Worm (Caenorhabditis elegans) whole organism, late embryonic: Measurements from ENCODE around the gene nlp-60.

Experiments
- F13H6.1 ChIP-seq: sonication (generic microtip); optimal IDR thresholded peaks from 2 replicates; lab custom pipeline; 2016; ENCODE audit warnings: missing genetic modification characterization, missing compliant biosample characterization
- K09A11.1 ChIP-seq: sonication (generic microtip); optimal IDR thresholded peaks from 2 replicates; lab custom pipeline; 2017; ENCODE audit warnings: antibody characterized with exemption, mild to moderate bottlenecking, missing genetic modification characterization, missing compliant biosample characterization; ENCODE audit not compliant: insufficient read depth
- ama-1 ChIP-seq: fragments of 150-350 bp; optimal IDR thresholded peaks from 2 replicates; lab custom pipeline; 2014
- ceh-18 ChIP-seq: sonication (generic microtip); optimal IDR thresholded peaks from 2 replicates; lab custom pipeline; 2016; ENCODE audit warnings: missing genetic modification characterization, missing compliant biosample characterization
- ceh-30 ChIP-seq: fragments of 150-350 bp; optimal IDR thresholded peaks from 2 replicates; lab custom pipeline; 2014; ENCODE audit warnings: missing biosample characterization, missing genetic modification characterization
- ceh-48 ChIP-seq: sonication (generic microtip); optimal IDR thresholded peaks from 2 replicates; lab custom pipeline; 2016; ENCODE audit warnings: missing genetic modification characterization, inconsistent platforms, missing compliant biosample characterization
- che-1 ChIP-seq: sonication (generic microtip); optimal IDR thresholded peaks from 2 replicates; lab custom pipeline; 2016; ENCODE audit warnings: mild to moderate bottlenecking, missing genetic modification characterization, missing compliant biosample characterization
- elt-2 ChIP-seq: sonication (generic microtip); optimal IDR thresholded peaks from 2 replicates; lab custom pipeline; 2016; ENCODE audit warnings: missing genetic modification reagents, missing genetic modification characterization, missing compliant biosample characterization
- fax-1 ChIP-seq: sonication (generic microtip); optimal IDR thresholded peaks from 2 replicates; lab custom pipeline; 2016; ENCODE audit warnings: missing genotype, missing genetic modification characterization, missing compliant biosample characterization
- mec-3 ChIP-seq: sonication (generic microtip); optimal IDR thresholded peaks from 2 replicates; lab custom pipeline; 2016; ENCODE audit warnings: borderline replicate concordance, missing genetic modification characterization, missing compliant biosample characterization
- pqm-1 ChIP-seq: sonication (generic microtip); optimal IDR thresholded peaks from 2 replicates; lab custom pipeline; 2016; ENCODE audit warnings: missing genetic modification characterization, missing compliant biosample characterization
- ztf-16 ChIP-seq: sonication (generic microtip); optimal IDR thresholded peaks from 2 replicates; lab custom pipeline; 2017; ENCODE audit warnings: missing genetic modification characterization, missing compliant biosample characterization

DNA sequence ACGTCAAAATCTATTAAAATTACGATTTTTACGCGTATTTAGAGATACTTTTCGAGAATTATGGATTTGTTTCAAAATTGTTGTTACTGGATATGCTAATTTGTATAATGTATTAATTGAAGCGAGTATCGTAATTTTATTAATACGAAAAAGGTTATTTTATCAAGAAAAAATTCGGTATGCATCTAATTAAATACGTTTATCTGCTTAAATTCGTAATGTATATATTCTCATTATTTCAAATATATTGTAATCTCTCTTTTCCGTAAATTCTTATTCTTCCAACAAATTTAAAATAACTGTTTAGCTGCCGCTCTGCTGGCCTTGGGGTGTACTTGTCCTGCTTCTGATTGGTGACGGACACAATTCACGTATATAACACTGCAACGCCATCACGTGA, 48.1 kb downstream of the nlp-60 start, which contains the start of gene dgk-4:
- TF ChIP-seq fax-1 (tag; lab: Kevin White, UChicago) (no peak), pqm-1 (tag; lab: Kevin White, UChicago) (no peak), ceh-48 (tag; lab: Kevin White, UChicago) (no peak), K09A11.1 (tag; lab: Kevin White, UChicago) (no peak), ama-1 (lab: Kevin White, UChicago) (no peak), ceh-18 (tag; lab: Kevin White, UChicago) (no peak), ceh-30 (tag; lab: Kevin White, UChicago) (no peak), che-1 (tag; lab: Kevin White, UChicago) (no peak), elt-2 (tag; lab: Kevin White, UChicago) (no peak), F13H6.1 (tag; lab: Kevin White, UChicago) (no peak), ztf-16 (tag; lab: Kevin White, UChicago) (no peak), mec-3 (tag; lab: Kevin White, UChicago) (no peak)
